Fruit fly (Drosophila melanogaster) whole organism, embryonic: ENCODE measurements around the gene lin-52.

ENCODE experiments used
- Atf6 ChIP-seq: fragments of 200-800 bp; sonication (Bioruptor generic); IDR thresholded peaks from 2 replicates; pipeline ENCODE4 v1.3.6; 2022; ENCODE audit warnings: missing biosample characterization, missing genetic modification characterization
- CG12104 ChIP-seq: fragments of 200-800 bp; sonication (Bioruptor generic); optimal IDR thresholded peaks from 3 replicates; lab custom pipeline; 2016; ENCODE audit warnings: missing biosample characterization, missing genetic modification characterization
- CG13624 ChIP-seq: fragments of 200-800 bp; sonication (Bioruptor generic); optimal IDR thresholded peaks from 2 replicates; lab custom pipeline; 2016; ENCODE audit warnings: missing biosample characterization, missing genetic modification characterization
- CG13775 ChIP-seq: fragments of 200-800 bp; sonication (Bioruptor generic); optimal IDR thresholded peaks from 3 replicates; lab custom pipeline; 2017; ENCODE audit warnings: missing biosample characterization, mild to moderate bottlenecking, missing genetic modification characterization
- CG13894 ChIP-seq: fragments of 200-800 bp; sonication (Bioruptor generic); optimal IDR thresholded peaks from 3 replicates; lab custom pipeline; 2018; ENCODE audit warnings: missing biosample characterization, mild to moderate bottlenecking, missing genetic modification characterization, moderate library complexity
- CG14014 ChIP-seq: fragments of 200-800 bp; sonication (Bioruptor generic); IDR thresholded peaks from 2 replicates; pipeline ENCODE4 v1.3.6; 2022; ENCODE audit warnings: missing biosample characterization, missing genetic modification characterization
- CG17328 ChIP-seq: fragments of 200-800 bp; sonication (Bioruptor generic); IDR thresholded peaks from 2 replicates; pipeline ENCODE4 v1.3.6; 2022; ENCODE audit warnings: missing biosample characterization, missing genetic modification characterization
- CG2712 ChIP-seq: fragments of 200-800 bp; optimal IDR thresholded peaks from 3 replicates; lab custom pipeline; 2019; ENCODE audit warnings: missing biosample characterization, mild to moderate bottlenecking, missing genetic modification characterization, moderate library complexity
- CG32532 ChIP-seq: fragments of 200-800 bp; sonication (Bioruptor generic); IDR thresholded peaks from 2 replicates; pipeline ENCODE4 v1.3.6; 2022; ENCODE audit warnings: missing biosample characterization, missing genetic modification characterization
- CG4328 ChIP-seq: fragments of 200-800 bp; sonication (Bioruptor generic); optimal IDR thresholded peaks from 3 replicates; lab custom pipeline; 2017; ENCODE audit warnings: missing biosample characterization, missing genetic modification reagents, missing genetic modification characterization
- CG4730 ChIP-seq: fragments of 200-800 bp; sonication (Bioruptor generic); IDR thresholded peaks from 2 replicates; pipeline ENCODE4 v1.3.6; 2022; ENCODE audit warnings: missing biosample characterization, missing genetic modification characterization
- CG6689 ChIP-seq: fragments of 200-800 bp; sonication (Bioruptor generic); IDR thresholded peaks from 2 replicates; pipeline ENCODE4 v1.3.6; 2022; ENCODE audit warnings: missing biosample characterization, missing genetic modification characterization
- CG7271 ChIP-seq: fragments of 200-800 bp; sonication (Bioruptor generic); optimal IDR thresholded peaks from 2 replicates; lab custom pipeline; 2018; ENCODE audit warnings: missing biosample characterization, mild to moderate bottlenecking, missing genetic modification characterization, moderate library complexity
- CG8359 ChIP-seq: fragments of 200-800 bp; sonication (Bioruptor generic); optimal IDR thresholded peaks from 2 replicates; lab custom pipeline; 2017; ENCODE audit warnings: missing biosample characterization, mild to moderate bottlenecking, missing genetic modification characterization, borderline replicate concordance
- Deaf1 ChIP-seq: fragments of 200-800 bp; optimal IDR thresholded peaks from 3 replicates; lab custom pipeline; 2019; ENCODE audit warnings: missing biosample characterization, mild to moderate bottlenecking, missing genetic modification characterization, moderate library complexity
- Gsc ChIP-seq: fragments of 200-800 bp; sonication (Bioruptor generic); IDR thresholded peaks from 2 replicates; pipeline ENCODE4 v1.3.6; 2022; ENCODE audit warnings: missing biosample characterization, missing genetic modification characterization
- HLH3B ChIP-seq: fragments of 200-800 bp; sonication (Bioruptor generic); IDR thresholded peaks from 2 replicates; pipeline ENCODE4 v1.3.6; 2022; ENCODE audit warnings: missing biosample characterization, missing genetic modification characterization
- HLH4C ChIP-seq: fragments of 200-800 bp; sonication (Bioruptor generic); IDR thresholded peaks from 3 replicates; pipeline ENCODE4 v1.3.6; 2022; ENCODE audit warnings: missing biosample characterization, missing genetic modification characterization; ENCODE audit not compliant: partially characterized antibody
- HLH54F ChIP-seq: fragments of 200-800 bp; sonication (Bioruptor generic); optimal IDR thresholded peaks from 3 replicates; lab custom pipeline; 2016; ENCODE audit warnings: missing biosample characterization, missing genetic modification characterization
- Hey ChIP-seq: fragments of 200-800 bp; sonication (Bioruptor generic); optimal IDR thresholded peaks from 3 replicates; lab custom pipeline; 2018; ENCODE audit warnings: missing biosample characterization, mild to moderate bottlenecking, missing genetic modification characterization
- Hsf ChIP-seq: fragments of 200-800 bp; sonication (Bioruptor generic); optimal IDR thresholded peaks from 3 replicates; lab custom pipeline; 2016; ENCODE audit warnings: missing biosample characterization, missing genetic modification characterization
- NC2α ChIP-seq: fragments of 200-800 bp; sonication (Bioruptor generic); optimal IDR thresholded peaks from 2 replicates; lab custom pipeline; 2016; ENCODE audit warnings: missing biosample characterization, missing genetic modification characterization
- Side ChIP-seq: fragments of 200-800 bp; sonication (Bioruptor generic); optimal IDR thresholded peaks from 2 replicates; lab custom pipeline; 2016; ENCODE audit warnings: missing biosample characterization, missing genetic modification characterization
- TFAM ChIP-seq: fragments of 200-800 bp; sonication (Bioruptor generic); optimal IDR thresholded peaks from 2 replicates; lab custom pipeline; 2017; ENCODE audit warnings: missing biosample characterization, missing genetic modification characterization, inconsistent platforms
- Taf1 ChIP-seq: fragments of 200-800 bp; sonication (Bioruptor generic); IDR thresholded peaks from 2 replicates; pipeline ENCODE4 v1.3.6; 2022; ENCODE audit warnings: missing biosample characterization, missing genetic modification characterization
- aop ChIP-seq: fragments of 200-800 bp; sonication (Bioruptor generic); IDR thresholded peaks from 2 replicates; pipeline ENCODE4 v1.3.6; 2022; ENCODE audit warnings: missing biosample characterization, missing genetic modification characterization
- bbx ChIP-seq: fragments of 200-800 bp; sonication (Bioruptor generic); IDR thresholded peaks from 2 replicates; pipeline ENCODE4 v1.3.6; 2022; ENCODE audit warnings: missing biosample characterization, missing genetic modification characterization; ENCODE audit not compliant: partially characterized antibody
- bcd ChIP-seq: fragments of 200-800 bp; sonication (Bioruptor generic); optimal IDR thresholded peaks from 2 replicates; lab custom pipeline; 2017; ENCODE audit warnings: missing biosample characterization, mild to moderate bottlenecking, missing genetic modification characterization
- chn ChIP-seq: fragments of 200-800 bp; sonication (Bioruptor generic); optimal IDR thresholded peaks from 2 replicates; lab custom pipeline; 2016; ENCODE audit warnings: missing biosample characterization, missing genetic modification characterization
- corto ChIP-seq: fragments of 200-800 bp; sonication (Bioruptor generic); optimal IDR thresholded peaks from 2 replicates; lab custom pipeline; 2016; ENCODE audit warnings: missing biosample characterization, mild to moderate bottlenecking, missing genetic modification characterization, moderate library complexity
- dysf ChIP-seq: fragments of 200-800 bp; sonication (Bioruptor generic); IDR thresholded peaks from 3 replicates; pipeline ENCODE4 v1.3.6; 2022; ENCODE audit warnings: missing biosample characterization, missing genetic modification characterization
- ems ChIP-seq: fragments of 200-800 bp; sonication (Bioruptor generic); optimal IDR thresholded peaks from 3 replicates; lab custom pipeline; 2016; ENCODE audit warnings: missing biosample characterization, missing genetic modification characterization
- ewg ChIP-seq: fragments of 200-800 bp; sonication (Bioruptor generic); optimal IDR thresholded peaks from 3 replicates; lab custom pipeline; 2017; ENCODE audit warnings: mild to moderate bottlenecking, missing biosample characterization, missing genetic modification reagents, missing genetic modification characterization
- fd64A ChIP-seq: fragments of 200-800 bp; sonication (Bioruptor generic); optimal IDR thresholded peaks from 3 replicates; lab custom pipeline; 2018; ENCODE audit warnings: missing biosample characterization, mild to moderate bottlenecking, missing genetic modification characterization
- gem ChIP-seq: fragments of 200-800 bp; sonication (Bioruptor generic); optimal IDR thresholded peaks from 2 replicates; lab custom pipeline; 2019; ENCODE audit warnings: missing biosample characterization, mild to moderate bottlenecking, missing genetic modification characterization, moderate library complexity
- grau ChIP-seq: fragments of 200-800 bp; optimal IDR thresholded peaks from 3 replicates; lab custom pipeline; 2019; ENCODE audit warnings: missing biosample characterization, mild to moderate bottlenecking, missing genetic modification characterization, moderate library complexity
- gt ChIP-seq: fragments of 200-800 bp; sonication (Bioruptor generic); IDR thresholded peaks from 2 replicates; pipeline ENCODE4 v1.3.6; 2022; ENCODE audit warnings: missing biosample characterization, missing genetic modification characterization
- kah ChIP-seq: fragments of 200-800 bp; sonication (Bioruptor generic); optimal IDR thresholded peaks from 2 replicates; lab custom pipeline; 2018; ENCODE audit warnings: missing biosample characterization, mild to moderate bottlenecking, missing genetic modification characterization
- onecut ChIP-seq: fragments of 200-800 bp; sonication (Bioruptor generic); IDR thresholded peaks from 2 replicates; pipeline ENCODE4 v1.3.6; 2022; ENCODE audit warnings: missing biosample characterization, missing genetic modification characterization
- pan ChIP-seq, 4 experiments: fragments of >200 bp in 3 of 4; fragments of 200-800 bp in 1 of 4; sonication (Bioruptor generic) in 1 of 4; optimal IDR thresholded peaks in 3 of 4; IDR thresholded peaks in 1 of 4; 2 replicates each; pipeline versions ENCODE4 v1.3.6 to Lab custom; 2017 to 2022; ENCODE audit warnings: missing biosample characterization in 2 of 4, missing genetic modification characterization in 2 of 4, mixed read lengths in 1 of 4
- psq ChIP-seq: fragments of 200-800 bp; sonication (Bioruptor generic); optimal IDR thresholded peaks from 2 replicates; lab custom pipeline; 2017; ENCODE audit warnings: missing biosample characterization, missing genetic modification characterization
- pum ChIP-seq: fragments of 200-800 bp; sonication (Bioruptor generic); optimal IDR thresholded peaks from 2 replicates; lab custom pipeline; 2016; ENCODE audit warnings: missing biosample characterization, missing genetic modification characterization
- row ChIP-seq: fragments of 200-800 bp; sonication (Bioruptor generic); IDR thresholded peaks from 3 replicates; pipeline ENCODE4 v1.3.6; 2022; ENCODE audit warnings: missing biosample characterization, missing genetic modification characterization
- seq ChIP-seq: fragments of 200-800 bp; sonication (Bioruptor generic); IDR thresholded peaks from 2 replicates; pipeline ENCODE4 v1.3.6; 2022; ENCODE audit warnings: missing biosample characterization, missing genetic modification characterization
- slou ChIP-seq: fragments of 200-800 bp; sonication (Bioruptor generic); optimal IDR thresholded peaks from 3 replicates; lab custom pipeline; 2016; ENCODE audit warnings: missing biosample characterization, missing genetic modification characterization
- slp2 ChIP-seq: fragments of 200-800 bp; sonication (Bioruptor generic); optimal IDR thresholded peaks from 2 replicates; lab custom pipeline; 2016; ENCODE audit warnings: missing biosample characterization, missing genetic modification characterization
- toy ChIP-seq: fragments of 200-800 bp; sonication (Bioruptor generic); IDR thresholded peaks from 2 replicates; pipeline ENCODE4 v1.3.6; 2022; ENCODE audit warnings: missing biosample characterization, missing genetic modification characterization
- wek ChIP-seq: fragments of 200-800 bp; sonication (Bioruptor generic); optimal IDR thresholded peaks from 3 replicates; lab custom pipeline; 2018; ENCODE audit warnings: missing biosample characterization, mild to moderate bottlenecking, missing genetic modification characterization, moderate library complexity

Gene lin-52

dm6 chrX:5745840-5746815, 8.6 kb downstream of the lin-52 start (continued):
- TF ChIP-seq HLH54F (GFP tag; lab: Kevin White, UChicago) (peak; percentile 62), CG2712 (peak; percentile 54), kah (GFP tag; lab: Kevin White, UChicago) (no peak), CG17328 (GFP tag; lab: Robert Waterston, UW) (peak; percentile 84), CG13624 (peak; percentile 53), slp2 (no peak), CG4730 (peak; percentile 60), dysf (peak; percentile 74), CG13894 (tag; lab: Kevin White, UChicago) (peak; percentile 51), fd64A (GFP tag; lab: Kevin White, UChicago) (peak; percentile 13), bcd (GFP tag; lab: Kevin White, UChicago) (peak; percentile 76), CG13775 (GFP tag; lab: Kevin White, UChicago) (peak; percentile 64), Hey (peak; percentile 51), CG14014 (GFP tag; lab: Robert Waterston, UW) (peak; percentile 85), grau (tag; lab: Kevin White, UChicago) (peak; percentile 71), CG7271 (tag; lab: Kevin White, UChicago) (no peak), Gsc (GFP tag; lab: Robert Waterston, UW) (no peak), pan (optimal IDR thresholded peaks at IDR 0.05; lab: Kevin White, UChicago) (no peak), pan (GFP tag; optimal IDR thresholded peaks at IDR 0.05 in 1 of 2, IDR thresholded peaks at IDR 0.05 in 1 of 2) (peak in 1 of 2 experiments; percentile 86), CG12104 (GFP tag; lab: Kevin White, UChicago) (peak; percentile 52), HLH4C (peak; percentile 60), CG6689 (peak; percentile 71), NC2α (GFP tag; lab: Kevin White, UChicago) (no peak), gt (0 out of 2 replicates have a peak, but pooled peaks have one; percentile 22), psq (no peak), Deaf1 (tag; lab: Kevin White, UChicago) (peak; percentile 43), slou (GFP tag; lab: Kevin White, UChicago) (peak; percentile 50), onecut (peak; percentile 77), gem (tag; lab: Kevin White, UChicago) (peak; percentile 83), ewg (GFP tag; lab: Kevin White, UChicago) (peak; percentile 66), TFAM (GFP tag; lab: Kevin White, UChicago) (no peak), CG32532 (GFP tag; lab: Robert Waterston, UW) (peak; percentile 85), chn (GFP tag; lab: Kevin White, UChicago) (peak; percentile 20), CG8359 (GFP tag; lab: Kevin White, UChicago) (no peak), Hsf (GFP tag; lab: Kevin White, UChicago) (peak; percentile 48), toy (no peak; the same call in 1 of the 2 replicates), seq (GFP tag; lab: Robert Waterston, UW) (peak; percentile 74), corto (GFP tag; lab: Kevin White, UChicago) (peak; percentile 56), row (peak; percentile 67), aop (GFP tag; lab: Robert Waterston, UW) (0 out of 2 replicates have a peak, but pooled peaks have one; percentile 43), bbx (no peak), CG4328 (peak; percentile 75), Atf6 (GFP tag; lab: Robert Waterston, UW) (peak; percentile 71), pum (GFP tag; lab: Kevin White, UChicago) (peak; percentile 48), Taf1 (GFP tag; lab: Robert Waterston, UW) (peak; percentile 58), wek (GFP tag; lab: Kevin White, UChicago) (peak; percentile 40), ems (GFP tag; lab: Kevin White, UChicago) (peak; percentile 42), HLH3B (GFP tag; lab: Robert Waterston, UW) (peak; percentile 73), Side (GFP tag; lab: Kevin White, UChicago) (peak; percentile 27)
